Fruit fly (Drosophila melanogaster) S2 (cell line): ENCODE data around the gene Patsas.

Experiments
- CG8478 ChIP-seq: fragments of >200 bp; optimal IDR thresholded peaks from 2 replicates; lab custom pipeline; 2018
- CTCF ChIP-seq, 2 experiments: fragments of >200 bp; optimal IDR thresholded peaks; 2 replicates each; lab custom pipeline; 2018

- TF ChIP-seq CG8478 (lab: Kevin White, UChicago), result no peak
- TF ChIP-seq CTCF (optimal IDR thresholded peaks at IDR 0.05; lab: Kevin White, UChicago), result no peak
Observed at dm6 chr2L:12075850-12076249, 27.2 kb downstream of the Patsas start, which contains the start of gene CG14947.
